Fruit fly (Drosophila melanogaster) S2 (cell line): ENCODE results near the gene Mlc2.

Source experiments
- CG8478 ChIP-seq: fragments of >200 bp; optimal IDR thresholded peaks from 2 replicates; lab custom pipeline; 2018
- CTCF ChIP-seq, 2 experiments: fragments of >200 bp; optimal IDR thresholded peaks; 2 replicates each; lab custom pipeline; 2018

DNA sequence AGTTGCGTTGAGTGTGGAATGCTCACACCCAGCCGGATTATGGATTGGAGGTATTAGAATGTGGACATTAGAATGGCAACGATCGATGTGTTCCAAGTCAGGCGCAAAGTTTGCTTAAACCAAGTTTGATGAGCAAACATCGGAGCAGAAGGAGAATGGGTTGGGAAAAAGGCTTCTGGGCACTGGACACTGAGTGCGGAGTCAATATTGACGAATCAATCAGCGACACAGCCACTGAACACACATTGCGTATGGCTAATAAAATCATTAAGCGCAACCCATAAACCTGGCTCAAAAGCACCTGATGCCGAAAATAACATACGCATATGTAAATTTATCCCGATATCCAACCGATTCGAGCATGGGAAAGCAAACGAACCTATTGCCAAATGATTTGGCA, 19.5 kb upstream of the Mlc2 start:
- TF ChIP-seq CG8478 (lab: Kevin White, UChicago) (no peak), CTCF (optimal IDR thresholded peaks at IDR 0.05; lab: Kevin White, UChicago) (no peak)
